Worm (Caenorhabditis elegans) whole organism, midembryonic: Measurements from ENCODE around the gene C23H4.8.

Source experiments
- T22C8.4 ChIP-seq: fragments of 200-800 bp; sonication (Bioruptor generic); IDR thresholded peaks from 2 replicates; pipeline ENCODE4 v1.3.6; 2022; ENCODE audit warnings: missing genetic modification characterization, missing compliant biosample characterization
- flt-1 ChIP-seq: fragments of 200-800 bp; sonication (Bioruptor generic); IDR thresholded peaks from 2 replicates; pipeline ENCODE4 v1.3.6; 2022; ENCODE audit warnings: missing genetic modification characterization, missing compliant biosample characterization
- klf-2 ChIP-seq: fragments of 200-800 bp; sonication (Bioruptor generic); conservative IDR thresholded peaks from 2 replicates; pipeline ENCODE4 v1.3.6; 2022; ENCODE audit warnings: missing genetic modification reagents, missing genetic modification characterization, missing compliant biosample characterization
- tab-1 ChIP-seq: fragments of 200-800 bp; sonication (Bioruptor generic); IDR thresholded peaks from 2 replicates; pipeline ENCODE4 v1.3.6; 2022; ENCODE audit warnings: missing genetic modification characterization, missing compliant biosample characterization

- no peak for TF ChIP-seq tab-1 (GFP tag; lab: Robert Waterston, UW)
- TF ChIP-seq flt-1 (GFP tag; lab: Robert Waterston, UW): no peak
- TF ChIP-seq T22C8.4: no peak
- TF ChIP-seq klf-2 (GFP tag; lab: Robert Waterston, UW): no peak
Measured at ce11 chrX:12197367-12197766, 19.7 kb upstream of the C23H4.8 start.
